Worm (Caenorhabditis elegans) whole organism, young adult: ENCODE measurements around the gene asd-1.

Experiments
- C17E4.6 ChIP-seq: fragments of 200-800 bp; sonication (Bioruptor generic); IDR thresholded peaks from 2 replicates; pipeline ENCODE4 v1.3.6; 2022; ENCODE audit warnings: missing genetic modification reagents, missing genetic modification characterization, missing compliant biosample characterization
- D2030.7 ChIP-seq: fragments of 200-800 bp; sonication (Bioruptor generic); IDR thresholded peaks from 2 replicates; pipeline ENCODE4 v1.3.6; 2022; ENCODE audit warnings: missing genetic modification reagents, missing genetic modification characterization, missing compliant biosample characterization
- F33H1.4 ChIP-seq: fragments of 200-800 bp; sonication (Bioruptor generic); IDR thresholded peaks from 2 replicates; pipeline ENCODE4 v1.3.6; 2022; ENCODE audit warnings: missing genetic modification reagents, missing genetic modification characterization, missing compliant biosample characterization
- F37B4.10 ChIP-seq: fragments of 200-800 bp; sonication (Bioruptor generic); IDR thresholded peaks from 2 replicates; pipeline ENCODE4 v1.3.6; 2022; ENCODE audit warnings: missing genetic modification characterization, missing compliant biosample characterization
- F39B2.1 ChIP-seq: fragments of 200-800 bp; sonication (Bioruptor generic); IDR thresholded peaks from 2 replicates; pipeline ENCODE4 v1.3.6; 2022; ENCODE audit warnings: missing genetic modification reagents, missing genetic modification characterization, missing compliant biosample characterization
- F55B11.4 ChIP-seq: sonication (generic microtip); optimal IDR thresholded peaks from 2 replicates; lab custom pipeline; 2016; ENCODE audit warnings: missing compliant biosample characterization, missing genetic modification characterization, borderline replicate concordance; ENCODE audit not compliant: insufficient read depth
- F57A8.1 ChIP-seq: fragments of 200-800 bp; sonication (Bioruptor generic); optimal IDR thresholded peaks from 2 replicates; lab custom pipeline; 2018; ENCODE audit warnings: mild to moderate bottlenecking, missing genetic modification characterization, moderate library complexity, missing compliant biosample characterization
- T26A5.8 ChIP-seq: sonication (generic microtip); optimal IDR thresholded peaks from 2 replicates; lab custom pipeline; 2016; ENCODE audit warnings: missing genetic modification characterization, missing compliant biosample characterization
- Y53F4B.3 ChIP-seq: fragments of 200-800 bp; sonication (Bioruptor generic); IDR thresholded peaks from 2 replicates; pipeline ENCODE4 v1.3.6; 2022; ENCODE audit warnings: missing genetic modification reagents, missing genetic modification characterization, missing compliant biosample characterization
- Y53G8AR.9 ChIP-seq: fragments of 200-800 bp; sonication (Bioruptor generic); conservative IDR thresholded peaks from 2 replicates; pipeline ENCODE4 v1.3.6; 2022; ENCODE audit warnings: missing genetic modification reagents, missing genetic modification characterization, missing compliant biosample characterization
- Y79H2A.3 ChIP-seq: fragments of 200-800 bp; sonication (Bioruptor generic); conservative IDR thresholded peaks from 2 replicates; pipeline ENCODE4 v1.3.6; 2022; ENCODE audit warnings: missing genetic modification reagents, missing genetic modification characterization, missing compliant biosample characterization
- Y95B8A.8 ChIP-seq: fragments of 200-800 bp; sonication (Bioruptor generic); IDR thresholded peaks from 2 replicates; pipeline ENCODE4 v1.3.6; 2022; ENCODE audit warnings: missing genetic modification reagents, missing genetic modification characterization, missing compliant biosample characterization
- akir-1 ChIP-seq: fragments of 200-800 bp; sonication (Bioruptor generic); optimal IDR thresholded peaks from 2 replicates; lab custom pipeline; 2018; ENCODE audit warnings: mild to moderate bottlenecking, missing genetic modification characterization, moderate library complexity, missing compliant biosample characterization
- ama-1 ChIP-seq, 3 experiments: fragments of 150-350 bp in 1 of 3; sonication (generic microtip) in 2 of 3; optimal IDR thresholded peaks; 2 replicates each; lab custom pipeline; 2014 to 2018; ENCODE audit warnings: missing biosample characterization in 2 of 3, missing genetic modification characterization in 2 of 3, missing genetic modification reagents in 2 of 3
- atf-7 ChIP-seq: sonication (generic microtip); optimal IDR thresholded peaks from 2 replicates; lab custom pipeline; 2017; ENCODE audit warnings: mild to moderate bottlenecking, missing genetic modification characterization, missing compliant biosample characterization
- attf-3 ChIP-seq: fragments of 200-800 bp; sonication (Bioruptor generic); conservative IDR thresholded peaks from 2 replicates; pipeline ENCODE4 v1.3.6; 2022; ENCODE audit warnings: missing genetic modification reagents, missing genetic modification characterization, missing compliant biosample characterization
- attf-5 ChIP-seq: fragments of 200-800 bp; sonication (Bioruptor generic); optimal IDR thresholded peaks from 2 replicates; lab custom pipeline; 2018; ENCODE audit warnings: mild to moderate bottlenecking, missing genetic modification characterization, missing compliant biosample characterization
- attf-6 ChIP-seq: fragments of 200-800 bp; sonication (Bioruptor generic); IDR thresholded peaks from 2 replicates; pipeline ENCODE4 v1.3.6; 2022; ENCODE audit warnings: missing genetic modification reagents, missing genetic modification characterization, missing compliant biosample characterization
- ceh-100 ChIP-seq: fragments of 200-800 bp; sonication (Bioruptor generic); IDR thresholded peaks from 2 replicates; pipeline ENCODE4 v1.3.6; 2022; ENCODE audit warnings: missing genetic modification reagents, missing genetic modification characterization, missing compliant biosample characterization
- ceh-58 ChIP-seq: fragments of 200-800 bp; sonication (Bioruptor generic); IDR thresholded peaks from 2 replicates; pipeline ENCODE4 v1.3.6; 2022; ENCODE audit warnings: missing genetic modification characterization, missing compliant biosample characterization
- chd-7 ChIP-seq: sonication (generic microtip); optimal IDR thresholded peaks from 2 replicates; lab custom pipeline; 2016; ENCODE audit warnings: mild to moderate bottlenecking, missing genetic modification characterization, moderate library complexity, missing compliant biosample characterization
- dpff-1 ChIP-seq: sonication (generic microtip); optimal IDR thresholded peaks from 2 replicates; lab custom pipeline; 2017; ENCODE audit warnings: mild to moderate bottlenecking, missing genetic modification characterization, missing compliant biosample characterization
- ekl-4 ChIP-seq: fragments of 200-800 bp; sonication (Bioruptor generic); IDR thresholded peaks from 2 replicates; pipeline ENCODE4 v1.3.6; 2022; ENCODE audit warnings: missing genetic modification reagents, missing genetic modification characterization, missing compliant biosample characterization
- gei-17 ChIP-seq: fragments of 200-800 bp; sonication (Bioruptor generic); optimal IDR thresholded peaks from 2 replicates; lab custom pipeline; 2018; ENCODE audit warnings: mild to moderate bottlenecking, missing genetic modification characterization, missing compliant biosample characterization
- hlh-12 ChIP-seq: sonication (generic microtip); optimal IDR thresholded peaks from 2 replicates; lab custom pipeline; 2016; ENCODE audit warnings: missing genetic modification characterization, missing compliant biosample characterization
- hmg-1.2 ChIP-seq: fragments of 200-800 bp; sonication (Bioruptor generic); IDR thresholded peaks from 2 replicates; pipeline ENCODE4 v1.3.6; 2022; ENCODE audit warnings: missing genetic modification reagents, missing genetic modification characterization, missing compliant biosample characterization
- lag-1 ChIP-seq: fragments of 200-800 bp; sonication (Bioruptor generic); IDR thresholded peaks from 2 replicates; pipeline ENCODE4 v1.3.6; 2022; ENCODE audit warnings: missing genetic modification reagents, missing genetic modification characterization, missing compliant biosample characterization
- let-607 ChIP-seq, 2 experiments: fragments of 200-800 bp in 1 of 2; sonication (Bioruptor generic) in 1 of 2; sonication (generic microtip) in 1 of 2; optimal IDR thresholded peaks; 2 replicates each; lab custom pipeline; 2016 to 2018; ENCODE audit warnings: mild to moderate bottlenecking in 2 of 2, missing compliant biosample characterization in 2 of 2, missing genetic modification characterization in 2 of 2, moderate library complexity in 2 of 2, missing genotype in 1 of 2
- lin-40 ChIP-seq: sonication (generic microtip); optimal IDR thresholded peaks from 2 replicates; lab custom pipeline; 2016; ENCODE audit warnings: missing genetic modification characterization, mild to moderate bottlenecking, missing compliant biosample characterization, missing genotype, missing genetic modification reagents
- lin-54 ChIP-seq: fragments of 200-800 bp; sonication (Bioruptor generic); optimal IDR thresholded peaks from 2 replicates; lab custom pipeline; 2018; ENCODE audit warnings: mild to moderate bottlenecking, missing genetic modification characterization, missing compliant biosample characterization
- lir-1 ChIP-seq: fragments of 200-800 bp; sonication (Bioruptor generic); conservative IDR thresholded peaks from 2 replicates; pipeline ENCODE4 v1.3.6; 2022; ENCODE audit warnings: missing genetic modification reagents, missing genetic modification characterization, missing compliant biosample characterization
- mcd-1 ChIP-seq: fragments of 200-800 bp; sonication (Bioruptor generic); IDR thresholded peaks from 2 replicates; pipeline ENCODE4 v1.3.6; 2022; ENCODE audit warnings: missing genetic modification reagents, missing genetic modification characterization, missing compliant biosample characterization
- mxl-1 ChIP-seq: sonication (generic microtip); optimal IDR thresholded peaks from 2 replicates; lab custom pipeline; 2016; ENCODE audit warnings: missing genetic modification characterization, missing compliant biosample characterization
- nfyb-1 ChIP-seq: fragments of 200-800 bp; sonication (Bioruptor generic); IDR thresholded peaks from 2 replicates; pipeline ENCODE4 v1.3.6; 2022; ENCODE audit warnings: missing genetic modification reagents, missing genetic modification characterization, missing compliant biosample characterization
- nhr-90 ChIP-seq: sonication (generic microtip); optimal IDR thresholded peaks from 2 replicates; lab custom pipeline; 2016; ENCODE audit warnings: missing genotype, mild to moderate bottlenecking, missing genetic modification characterization, missing compliant biosample characterization
- snpc-1.3 ChIP-seq: sonication (generic microtip); optimal IDR thresholded peaks from 2 replicates; lab custom pipeline; 2017; ENCODE audit warnings: missing genetic modification characterization, mild to moderate bottlenecking, missing compliant biosample characterization, antibody characterized with exemption, moderate library complexity, missing genotype, missing genetic modification reagents; ENCODE audit not compliant: insufficient read depth
- snpc-3.4 ChIP-seq: sonication (generic microtip); optimal IDR thresholded peaks from 2 replicates; lab custom pipeline; 2017; ENCODE audit warnings: missing genetic modification characterization, mild to moderate bottlenecking, missing compliant biosample characterization, antibody characterized with exemption, moderate library complexity, missing genotype, missing genetic modification reagents
- tbp1 ChIP-seq: fragments of 200-800 bp; sonication (Bioruptor generic); optimal IDR thresholded peaks from 2 replicates; lab custom pipeline; 2018; ENCODE audit warnings: mild to moderate bottlenecking, missing genetic modification characterization, missing compliant biosample characterization
- tbx-9 ChIP-seq: sonication (generic microtip); optimal IDR thresholded peaks from 2 replicates; lab custom pipeline; 2016; ENCODE audit warnings: borderline replicate concordance, missing genetic modification characterization, inconsistent platforms, missing compliant biosample characterization
- ztf-26 ChIP-seq: sonication (generic microtip); optimal IDR thresholded peaks from 2 replicates; lab custom pipeline; 2017; ENCODE audit warnings: missing genetic modification characterization, missing compliant biosample characterization

The asd-1 gene

DNA sequence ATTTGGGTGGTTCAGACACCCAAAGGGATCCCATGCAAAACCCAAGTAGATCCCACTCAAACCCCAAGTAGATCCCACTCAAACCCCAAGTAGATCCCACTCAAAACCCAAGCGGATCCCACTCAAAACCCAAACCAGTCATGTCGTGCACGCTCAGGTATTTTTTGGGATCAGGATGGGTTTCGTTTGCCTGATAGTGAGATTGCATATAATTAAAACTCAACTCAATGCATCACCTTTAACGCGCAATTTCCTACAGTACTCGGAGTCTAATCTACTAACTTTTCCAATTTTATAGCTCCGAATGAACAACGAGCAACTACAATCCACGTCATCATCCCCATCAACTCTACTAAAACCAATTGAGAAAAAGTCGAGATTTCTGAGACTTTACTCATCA lies 12.1 kb downstream of the asd-1 start, which contains the start of gene phlp-2:
phlp-2 (plus strand) TSS at position 301 of the 400 bp plus-strand sequence.
- 0 out of 2 replicates have a peak, but pooled peaks have one; percentile 19 for TF ChIP-seq nfyb-1 (GFP tag; lab: Robert Waterston, UW)
- TF ChIP-seq dpff-1 (tag; lab: Kevin White, UChicago), result no peak
- no peak for TF ChIP-seq attf-3 (GFP tag; lab: Robert Waterston, UW)
- TF ChIP-seq, all 124 proteins: peak for 1

DNA sequence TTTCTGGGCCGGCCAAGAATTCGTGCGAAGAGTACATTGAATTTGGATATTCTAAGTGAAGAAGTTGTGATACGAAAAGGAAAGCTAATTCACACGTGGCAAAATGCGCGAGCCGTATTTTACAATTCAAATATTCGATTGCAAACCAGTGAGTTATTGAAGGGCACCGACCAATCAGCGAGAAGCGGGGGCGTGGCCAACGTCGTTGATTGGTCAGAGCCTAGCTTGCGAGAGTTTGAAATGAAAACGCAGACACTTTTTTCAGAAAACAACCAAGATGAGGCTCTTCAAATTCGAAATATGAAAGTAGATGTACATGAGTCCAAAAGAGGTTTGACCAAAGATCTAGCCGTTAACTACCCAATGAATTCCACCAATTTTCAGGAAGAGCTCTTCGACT lies 13.6 kb downstream of the asd-1 start:
- TF ChIP-seq attf-5 (GFP tag; lab: Kevin White, UChicago) (no peak), Y53G8AR.9 (GFP tag; lab: Robert Waterston, UW) (no peak), nfyb-1 (GFP tag; lab: Robert Waterston, UW) (peak; percentile 94)

DNA sequence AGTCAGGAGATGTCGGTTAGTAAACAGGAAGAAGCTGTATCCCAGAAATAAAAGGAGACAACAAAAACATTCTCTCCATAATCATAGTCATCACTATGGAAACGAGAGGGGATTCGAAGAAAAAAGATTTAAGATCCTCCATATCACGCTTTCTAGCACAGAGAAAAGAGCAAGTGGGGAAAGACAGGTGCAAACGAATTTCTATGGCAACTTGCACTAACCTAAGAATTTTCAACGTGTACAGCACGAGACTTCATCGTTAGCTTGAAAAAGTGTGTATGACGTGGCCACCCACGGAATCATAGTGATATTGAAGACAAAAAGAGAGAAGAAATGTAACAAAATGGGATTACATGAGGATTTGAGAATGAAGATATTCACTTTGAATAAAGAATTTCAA lies 23.8 kb downstream of the asd-1 start:
- TF ChIP-seq ceh-58 (GFP tag; lab: Robert Waterston, UW) (no peak), tbx-9 (tag; lab: Kevin White, UChicago) (no peak), D2030.7 (GFP tag; lab: Robert Waterston, UW) (no peak), ama-1 (optimal IDR thresholded peaks at IDR 0.05; lab: Kevin White, UChicago) (no peak), ama-1 (GFP tag; optimal IDR thresholded peaks at IDR 0.05; lab: Kevin White, UChicago) (no peak), Y95B8A.8 (GFP tag; lab: Robert Waterston, UW) (no peak), F33H1.4 (no peak), F57A8.1 (GFP tag; lab: Kevin White, UChicago) (no peak), Y53F4B.3 (GFP tag; lab: Robert Waterston, UW) (no peak), F37B4.10 (GFP tag; lab: Robert Waterston, UW) (no peak)

DNA sequence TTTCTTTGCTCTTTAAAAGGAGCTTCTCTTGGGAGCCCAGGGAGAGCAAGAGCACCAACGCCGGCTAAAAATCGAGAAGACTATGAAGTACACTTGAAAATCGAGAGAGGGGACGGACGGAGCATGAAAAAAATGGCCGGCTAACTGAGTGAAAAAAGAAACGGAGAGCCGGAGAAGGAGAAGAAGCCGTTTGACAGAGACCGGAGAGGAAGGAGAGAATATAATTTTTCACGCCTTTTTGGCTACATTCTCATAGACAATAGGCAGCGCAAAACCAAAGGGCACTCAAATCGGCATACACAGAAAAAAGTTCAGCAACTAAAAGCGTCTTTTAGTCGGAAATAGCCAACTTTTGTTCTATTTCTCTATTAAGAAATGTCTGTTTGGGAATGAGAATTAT lies 24.4 kb downstream of the asd-1 start:
- TF ChIP-seq ekl-4 (GFP tag; lab: Robert Waterston, UW) (no peak), atf-7 (tag; lab: Kevin White, UChicago) (no peak), ceh-100 (GFP tag; lab: Robert Waterston, UW) (no peak), hmg-1.2 (no peak), C17E4.6 (GFP tag; lab: Robert Waterston, UW) (no peak), Y79H2A.3 (GFP tag; lab: Robert Waterston, UW) (no peak)
- TF ChIP-seq, all 124 proteins: peak for 0

DNA sequence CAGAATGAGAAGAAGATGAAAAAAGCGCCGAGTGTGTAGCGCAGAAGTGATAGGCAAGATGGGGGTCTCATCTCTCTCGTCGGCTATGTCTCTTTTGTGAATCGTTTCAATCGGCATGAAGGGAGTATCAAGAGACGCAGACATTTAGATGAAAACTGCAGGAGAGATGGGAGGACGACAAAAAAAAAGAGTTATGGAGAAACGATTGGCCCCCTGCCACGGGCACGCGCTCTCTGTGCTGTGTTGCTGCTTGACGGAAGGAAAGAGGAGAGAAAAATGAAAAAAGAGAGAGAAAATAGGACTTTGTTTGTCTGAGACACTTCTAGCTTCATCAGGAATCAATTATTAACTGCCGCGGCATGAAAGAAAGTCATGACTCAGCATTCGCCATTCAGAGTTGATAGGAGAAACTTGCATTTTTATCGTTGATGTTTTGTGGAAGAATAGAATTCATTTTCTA lies 26.6 kb downstream of the asd-1 start:
- no peak for TF ChIP-seq ceh-58 (GFP tag; lab: Robert Waterston, UW)
- peak; percentile 13 for TF ChIP-seq nhr-90 (tag; lab: Kevin White, UChicago)
- no peak for TF ChIP-seq ztf-26 (tag; lab: Kevin White, UChicago)
- TF ChIP-seq F39B2.1 (GFP tag; lab: Robert Waterston, UW), result no peak
- no peak for TF ChIP-seq F55B11.4
- TF ChIP-seq lin-40 (tag; lab: Kevin White, UChicago), result peak; percentile 82
- no peak for TF ChIP-seq attf-6
- 0 out of 2 replicates have a peak, but pooled peaks have one; percentile 21 for TF ChIP-seq mcd-1 (GFP tag; lab: Robert Waterston, UW)
- TF ChIP-seq tbp1 (GFP tag; lab: Kevin White, UChicago), result peak; percentile 42
- TF ChIP-seq akir-1, result no peak
- TF ChIP-seq hlh-12 (tag; lab: Kevin White, UChicago), result no peak
- TF ChIP-seq snpc-3.4 (tag; lab: Kevin White, UChicago), result no peak
- TF ChIP-seq chd-7 (tag; lab: Kevin White, UChicago), result peak; percentile 74
- TF ChIP-seq lag-1, result no peak
- peak; percentile 81; the same call in 1 of the 2 replicates for TF ChIP-seq hmg-1.2
- peak in 1 of 2 experiments; percentile 21 for TF ChIP-seq let-607 (tag; optimal IDR thresholded peaks at IDR 0.05; lab: Kevin White, UChicago)
- no peak for TF ChIP-seq T26A5.8 (tag; lab: Kevin White, UChicago)
- TF ChIP-seq gei-17 (GFP tag; lab: Kevin White, UChicago), result no peak
- TF ChIP-seq Y53G8AR.9 (GFP tag; lab: Robert Waterston, UW), result 0 out of 2 replicates have a peak, but pooled peaks have one; percentile 44
- TF ChIP-seq C17E4.6 (GFP tag; lab: Robert Waterston, UW), result no peak
- TF ChIP-seq lir-1 (GFP tag; lab: Robert Waterston, UW), result 0 out of 2 replicates have a peak, but pooled peaks have one; percentile 38
- TF ChIP-seq mxl-1 (tag; lab: Kevin White, UChicago), result no peak
- peak; percentile 41 for TF ChIP-seq lin-54 (GFP tag; lab: Kevin White, UChicago)
- no peak for TF ChIP-seq snpc-1.3 (tag; lab: Kevin White, UChicago)
